Fruit fly (Drosophila melanogaster): ENCODE data around the gene CG7272.

dm6 chr3L:15518344-15518743, 17.6 kb downstream of the CG7272 start:
- TF ChIP-seq psq (optimal IDR thresholded peaks at IDR 0.05) (no peak), usp (GFP tag; optimal IDR thresholded peaks at IDR 0.05) (no peak), pan (optimal IDR thresholded peaks at IDR 0.05) (no peak), CG8478 (optimal IDR thresholded peaks at IDR 0.05) (no peak), Dll (optimal IDR thresholded peaks at IDR 0.05) (no peak)

All from whole organism.